Fruit fly (Drosophila melanogaster) whole organism, embryonic: ENCODE measurements around the gene Chpf.
A peak's percentile ranks its signal among the peaks of the same experiment; 100 is the strongest.

Experiments used
- ATbp ChIP-seq: fragments of 200-800 bp; sonication (Bioruptor generic); optimal IDR thresholded peaks from 2 replicates; lab custom pipeline; 2017; ENCODE audit warnings: missing biosample characterization, mild to moderate bottlenecking, missing genetic modification characterization, missing genetic modification reagents
- Antp ChIP-seq: fragments of 200-800 bp; sonication (Bioruptor generic); optimal IDR thresholded peaks from 3 replicates; lab custom pipeline; 2016; ENCODE audit warnings: missing biosample characterization, missing genetic modification characterization
- Bdp1 ChIP-seq: fragments of 200-800 bp; sonication (Bioruptor generic); optimal IDR thresholded peaks from 3 replicates; lab custom pipeline; 2016; ENCODE audit warnings: missing biosample characterization, missing genetic modification characterization
- CG11456 ChIP-seq: fragments of 200-800 bp; sonication (Bioruptor generic); IDR thresholded peaks from 3 replicates; pipeline ENCODE4 v1.3.6; 2022; ENCODE audit warnings: missing biosample characterization, missing genetic modification characterization
- CG12155 ChIP-seq: fragments of 200-800 bp; sonication (Bioruptor generic); optimal IDR thresholded peaks from 3 replicates; lab custom pipeline; 2016; ENCODE audit warnings: missing biosample characterization, missing genetic modification characterization
- CG16813 ChIP-seq: fragments of 200-800 bp; sonication (Bioruptor generic); IDR thresholded peaks from 3 replicates; pipeline ENCODE4 v1.3.6; 2022; ENCODE audit warnings: missing biosample characterization, missing genetic modification characterization; ENCODE audit not compliant: partially characterized antibody
- CG17802 ChIP-seq: fragments of 200-800 bp; sonication (Bioruptor generic); optimal IDR thresholded peaks from 2 replicates; lab custom pipeline; 2018; ENCODE audit warnings: missing biosample characterization, mild to moderate bottlenecking, missing genetic modification characterization, moderate library complexity
- CG1792 ChIP-seq: fragments of 200-800 bp; sonication (Bioruptor generic); optimal IDR thresholded peaks from 2 replicates; lab custom pipeline; 2016; ENCODE audit warnings: missing biosample characterization, missing genetic modification characterization
- CG2199 ChIP-seq: fragments of 200-800 bp; sonication (Bioruptor generic); IDR thresholded peaks from 3 replicates; pipeline ENCODE4 v1.3.6; 2022; ENCODE audit warnings: missing biosample characterization, missing genetic modification characterization
- CG4282 ChIP-seq: fragments of 200-800 bp; sonication (Bioruptor generic); optimal IDR thresholded peaks from 2 replicates; lab custom pipeline; 2016; ENCODE audit warnings: missing biosample characterization, missing genetic modification characterization
- CG6689 ChIP-seq: fragments of 200-800 bp; sonication (Bioruptor generic); IDR thresholded peaks from 2 replicates; pipeline ENCODE4 v1.3.6; 2022; ENCODE audit warnings: missing biosample characterization, missing genetic modification characterization
- CG6765 ChIP-seq: fragments of 200-800 bp; sonication (Bioruptor generic); optimal IDR thresholded peaks from 3 replicates; lab custom pipeline; 2017; ENCODE audit warnings: missing biosample characterization, mild to moderate bottlenecking, missing genetic modification characterization
- CG6791 ChIP-seq: fragments of 200-800 bp; sonication (Bioruptor generic); IDR thresholded peaks from 3 replicates; pipeline ENCODE4 v1.3.6; 2022; ENCODE audit warnings: missing biosample characterization, missing genetic modification characterization; ENCODE audit not compliant: partially characterized antibody
- CHES-1-like ChIP-seq: fragments of 200-800 bp; sonication (Bioruptor generic); optimal IDR thresholded peaks from 2 replicates; lab custom pipeline; 2016; ENCODE audit warnings: missing biosample characterization, missing genetic modification characterization
- CrebB ChIP-seq: fragments of 200-800 bp; sonication (Bioruptor generic); optimal IDR thresholded peaks from 3 replicates; lab custom pipeline; 2018; ENCODE audit warnings: missing biosample characterization, mild to moderate bottlenecking, missing genetic modification characterization
- Dip3 ChIP-seq: fragments of 200-800 bp; sonication (Bioruptor generic); optimal IDR thresholded peaks from 3 replicates; lab custom pipeline; 2016; ENCODE audit warnings: missing biosample characterization, missing genetic modification characterization
- Hr3 ChIP-seq: fragments of 200-800 bp; sonication (Bioruptor generic); optimal IDR thresholded peaks from 3 replicates; lab custom pipeline; 2016; ENCODE audit warnings: missing biosample characterization, missing genetic modification characterization
- Hr39 ChIP-seq: fragments of >200 bp; optimal IDR thresholded peaks from 2 replicates; lab custom pipeline; 2017
- Kr ChIP-seq: fragments of 200-800 bp; sonication (Bioruptor generic); optimal IDR thresholded peaks from 2 replicates; lab custom pipeline; 2017; ENCODE audit warnings: missing biosample characterization, mild to moderate bottlenecking, missing genetic modification characterization
- Mes4 ChIP-seq: fragments of 200-800 bp; sonication (Bioruptor generic); optimal IDR thresholded peaks from 2 replicates; lab custom pipeline; 2016; ENCODE audit warnings: missing biosample characterization, missing genetic modification characterization
- NK7.1 ChIP-seq: fragments of 200-800 bp; sonication (Bioruptor generic); optimal IDR thresholded peaks from 3 replicates; lab custom pipeline; 2016; ENCODE audit warnings: missing biosample characterization, missing genetic modification characterization
- Nf-YB ChIP-seq: fragments of 200-800 bp; sonication (Bioruptor generic); optimal IDR thresholded peaks from 3 replicates; lab custom pipeline; 2019; ENCODE audit warnings: missing biosample characterization, mild to moderate bottlenecking, missing genetic modification characterization, moderate library complexity
- Oli ChIP-seq: fragments of 200-800 bp; sonication (Bioruptor generic); optimal IDR thresholded peaks from 2 replicates; lab custom pipeline; 2018; ENCODE audit warnings: missing biosample characterization, mild to moderate bottlenecking, missing genetic modification characterization, moderate library complexity
- Sry-β ChIP-seq: fragments of 200-800 bp; sonication (Bioruptor generic); optimal IDR thresholded peaks from 2 replicates; lab custom pipeline; 2018; ENCODE audit warnings: missing biosample characterization, mild to moderate bottlenecking, missing genetic modification characterization, moderate library complexity
- Ssrp ChIP-seq: fragments of 200-800 bp; sonication (Bioruptor generic); optimal IDR thresholded peaks from 2 replicates; lab custom pipeline; 2018; ENCODE audit warnings: missing biosample characterization, mild to moderate bottlenecking, missing genetic modification characterization, moderate library complexity
- Vsx1 ChIP-seq: fragments of 200-800 bp; sonication (Bioruptor generic); optimal IDR thresholded peaks from 2 replicates; lab custom pipeline; 2017; ENCODE audit warnings: missing biosample characterization, mild to moderate bottlenecking, missing genetic modification characterization, missing genetic modification reagents
- ab ChIP-seq: fragments of 200-800 bp; sonication (Bioruptor generic); optimal IDR thresholded peaks from 2 replicates; lab custom pipeline; 2016; ENCODE audit warnings: missing biosample characterization, missing genetic modification characterization
- al ChIP-seq: fragments of 200-800 bp; sonication (Bioruptor generic); IDR thresholded peaks from 2 replicates; pipeline ENCODE4 v1.3.6; 2022; ENCODE audit warnings: missing biosample characterization, missing genetic modification characterization
- bcd ChIP-seq: fragments of 200-800 bp; sonication (Bioruptor generic); optimal IDR thresholded peaks from 2 replicates; lab custom pipeline; 2017; ENCODE audit warnings: missing biosample characterization, mild to moderate bottlenecking, missing genetic modification characterization
- btn ChIP-seq: fragments of 200-800 bp; sonication (Bioruptor generic); optimal IDR thresholded peaks from 2 replicates; lab custom pipeline; 2016; ENCODE audit warnings: missing biosample characterization, missing genetic modification characterization
- crol ChIP-seq: fragments of 200-800 bp; sonication (Bioruptor generic); IDR thresholded peaks from 2 replicates; pipeline ENCODE4 v1.3.6; 2022; ENCODE audit warnings: missing biosample characterization, missing genetic modification characterization
- esg ChIP-seq: fragments of 200-800 bp; sonication (Bioruptor generic); conservative IDR thresholded peaks from 2 replicates; pipeline ENCODE4 v1.3.6; 2022; ENCODE audit warnings: missing biosample characterization, missing genetic modification characterization
- grau ChIP-seq: fragments of 200-800 bp; optimal IDR thresholded peaks from 3 replicates; lab custom pipeline; 2019; ENCODE audit warnings: missing biosample characterization, mild to moderate bottlenecking, missing genetic modification characterization, moderate library complexity
- h ChIP-seq: fragments of >200 bp; optimal IDR thresholded peaks from 2 replicates; lab custom pipeline; 2017
- hb ChIP-seq: fragments of 200-800 bp; sonication (Bioruptor generic); IDR thresholded peaks from 3 replicates; pipeline ENCODE4 v1.3.6; 2022; ENCODE audit warnings: missing biosample characterization, missing genetic modification characterization; ENCODE audit not compliant: partially characterized antibody
- hkb ChIP-seq, 2 experiments: fragments of 200-800 bp in 1 of 2; fragments of >200 bp in 1 of 2; sonication (Bioruptor generic) in 1 of 2; IDR thresholded peaks in 1 of 2; optimal IDR thresholded peaks in 1 of 2; 2 replicates each; pipeline versions ENCODE4 v1.3.6 to Lab custom; 2017 to 2022; ENCODE audit warnings: missing biosample characterization in 1 of 2, missing genetic modification characterization in 1 of 2
- jumu ChIP-seq: fragments of 200-800 bp; sonication (Bioruptor generic); optimal IDR thresholded peaks from 3 replicates; lab custom pipeline; 2016; ENCODE audit warnings: missing biosample characterization, missing genetic modification characterization
- kay ChIP-seq: fragments of 200-800 bp; sonication (Bioruptor generic); optimal IDR thresholded peaks from 2 replicates; lab custom pipeline; 2016; ENCODE audit warnings: missing biosample characterization, missing genetic modification characterization
- nau ChIP-seq: fragments of 200-800 bp; sonication (Bioruptor generic); optimal IDR thresholded peaks from 3 replicates; lab custom pipeline; 2017; ENCODE audit warnings: missing biosample characterization, mild to moderate bottlenecking, missing genetic modification characterization, missing genetic modification reagents
- odd ChIP-seq: fragments of 200-800 bp; sonication (Bioruptor generic); optimal IDR thresholded peaks from 2 replicates; lab custom pipeline; 2017; ENCODE audit warnings: missing biosample characterization, mild to moderate bottlenecking, missing genetic modification characterization
- rib ChIP-seq: fragments of 200-800 bp; sonication (Bioruptor generic); IDR thresholded peaks from 2 replicates; pipeline ENCODE4 v1.3.6; 2022; ENCODE audit warnings: missing biosample characterization, missing genetic modification characterization
- salm ChIP-seq: fragments of 200-800 bp; sonication (Bioruptor generic); optimal IDR thresholded peaks from 2 replicates; lab custom pipeline; 2018; ENCODE audit warnings: missing biosample characterization, mild to moderate bottlenecking, missing genetic modification characterization
- sc ChIP-seq, 3 experiments: fragments of >200 bp in 2 of 3; fragments of 200-800 bp in 1 of 3; sonication (Bioruptor generic) in 1 of 3; optimal IDR thresholded peaks; 2 replicates in 2 of 3; 3 replicates in 1 of 3; lab custom pipeline; 2017; ENCODE audit warnings: mild to moderate bottlenecking in 1 of 3, missing biosample characterization in 1 of 3, missing genetic modification characterization in 1 of 3, missing genetic modification reagents in 1 of 3
- sd ChIP-seq: fragments of 200-800 bp; sonication (Bioruptor generic); optimal IDR thresholded peaks from 3 replicates; lab custom pipeline; 2018; ENCODE audit warnings: missing biosample characterization, mild to moderate bottlenecking, missing genetic modification characterization, moderate library complexity
- ssp ChIP-seq: fragments of 200-800 bp; sonication (Bioruptor generic); IDR thresholded peaks from 2 replicates; pipeline ENCODE4 v1.3.6; 2022; ENCODE audit warnings: missing biosample characterization, missing genetic modification characterization
- toy ChIP-seq: fragments of 200-800 bp; sonication (Bioruptor generic); IDR thresholded peaks from 2 replicates; pipeline ENCODE4 v1.3.6; 2022; ENCODE audit warnings: missing biosample characterization, missing genetic modification characterization
- unpg ChIP-seq: fragments of 200-800 bp; sonication (Bioruptor generic); optimal IDR thresholded peaks from 3 replicates; lab custom pipeline; 2018; ENCODE audit warnings: missing biosample characterization, mild to moderate bottlenecking, missing genetic modification characterization, moderate library complexity
- zen2 ChIP-seq: fragments of 200-800 bp; sonication (Bioruptor generic); IDR thresholded peaks from 3 replicates; pipeline ENCODE4 v1.3.6; 2022; ENCODE audit warnings: missing biosample characterization, missing genetic modification characterization; ENCODE audit not compliant: partially characterized antibody
- zfh1 ChIP-seq: fragments of 200-800 bp; sonication (Bioruptor generic); IDR thresholded peaks from 3 replicates; pipeline ENCODE4 v1.3.6; 2022; ENCODE audit warnings: missing biosample characterization, missing genetic modification characterization

The Chpf gene

dm6 chrX:13131063-13131773 lies 19.0 kb upstream of the Chpf start (continued):
- TF ChIP-seq Antp (GFP tag; lab: Kevin White, UChicago) (peak; percentile 100), CG11456 (GFP tag; lab: Robert Waterston, UW) (peak; percentile 100), zfh1 (GFP tag; lab: Robert Waterston, UW) (peak; percentile 100), Bdp1 (peak; percentile 94), CG4282 (GFP tag; lab: Kevin White, UChicago) (peak; percentile 98), kay (peak; percentile 99), ssp (GFP tag; lab: Robert Waterston, UW) (peak; percentile 95), bcd (GFP tag; lab: Kevin White, UChicago) (peak; percentile 99), unpg (GFP tag; lab: Kevin White, UChicago) (peak; percentile 98), Vsx1 (GFP tag; lab: Kevin White, UChicago) (peak; percentile 94), crol (GFP tag; lab: Robert Waterston, UW) (peak; percentile 91), CG6765 (GFP tag; lab: Kevin White, UChicago) (peak; percentile 97), Kr (peak; percentile 82), CHES-1-like (GFP tag; lab: Kevin White, UChicago) (peak; percentile 99), Oli (peak; percentile 98), CG12155 (GFP tag; lab: Kevin White, UChicago) (peak; percentile 99), CG17802 (tag; lab: Kevin White, UChicago) (peak; percentile 89), zen2 (GFP tag; lab: Robert Waterston, UW) (no peak), Dip3 (GFP tag; lab: Kevin White, UChicago) (peak; percentile 99), sd (tag; lab: Kevin White, UChicago) (peak; percentile 96), ATbp (peak; percentile 99), CrebB (peak; percentile 98), ab (GFP tag; lab: Kevin White, UChicago) (peak; percentile 99), nau (peak; percentile 98), Ssrp (tag; lab: Kevin White, UChicago) (peak; percentile 96), grau (peak; percentile 98), CG1792 (GFP tag; lab: Kevin White, UChicago) (peak; percentile 99), jumu (GFP tag; lab: Kevin White, UChicago) (peak; percentile 99), h (lab: Kevin White, UChicago) (no peak), CG2199 (GFP tag; lab: Robert Waterston, UW) (peak; percentile 99), NK7.1 (GFP tag; lab: Kevin White, UChicago) (peak; percentile 98), odd (GFP tag; lab: Kevin White, UChicago) (peak; percentile 98), Hr39 (lab: Kevin White, UChicago) (no peak), CG6791 (GFP tag; lab: Robert Waterston, UW) (peak; percentile 42; the same call in 1 of the 3 replicates), rib (GFP tag; lab: Robert Waterston, UW) (peak; percentile 99), Nf-YB (GFP tag; lab: Kevin White, UChicago) (peak; percentile 87), salm (tag; lab: Kevin White, UChicago) (peak; percentile 96), Hr3 (peak; percentile 98), CG16813 (GFP tag; lab: Robert Waterston, UW) (peak; percentile 25; the same call in 1 of the 3 replicates), CG6689 (GFP tag; lab: Robert Waterston, UW) (peak; percentile 98), Sry-β (GFP tag; lab: Kevin White, UChicago) (peak; percentile 58), Mes4 (peak; percentile 99), esg (GFP tag; lab: Robert Waterston, UW) (peak; percentile 99), btn (GFP tag; lab: Kevin White, UChicago) (peak; percentile 98), toy (GFP tag; lab: Robert Waterston, UW) (peak; percentile 98), hb (GFP tag; lab: Robert Waterston, UW) (0 out of 3 replicates have a peak, but pooled peaks have one; percentile 50), al (GFP tag; lab: Robert Waterston, UW) (peak; percentile 99), sc (optimal IDR thresholded peaks at IDR 0.05; lab: Kevin White, UChicago) (no peak), sc (GFP tag; optimal IDR thresholded peaks at IDR 0.05; lab: Kevin White, UChicago) (peak; percentile 94), hkb (optimal IDR thresholded peaks at IDR 0.05; lab: Kevin White, UChicago) (no peak), hkb (GFP tag; IDR thresholded peaks at IDR 0.05; lab: Robert Waterston, UW) (peak; percentile 99)
